Worm (Caenorhabditis elegans): ENCODE measurements around the gene enu-3.2.

DNA sequence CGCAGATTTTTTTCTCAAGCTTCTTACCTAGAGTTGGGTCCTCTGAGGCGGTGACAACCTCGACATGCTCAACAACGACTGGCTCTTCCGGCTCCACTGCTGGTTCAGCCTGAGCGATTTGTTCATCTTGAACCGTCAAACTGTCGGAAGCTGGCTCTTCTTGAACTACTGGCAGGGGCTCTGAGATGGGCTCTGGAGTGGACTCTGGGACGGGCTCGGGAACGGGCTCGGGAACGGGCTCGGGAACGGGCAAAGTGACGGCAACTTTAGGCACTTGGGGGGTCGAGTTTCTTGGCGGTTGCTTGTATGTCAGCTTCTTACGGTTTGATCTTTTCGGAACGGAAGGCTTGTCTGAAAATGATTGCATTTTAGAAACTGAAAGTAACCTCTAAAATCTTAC, 22.2 kb downstream of the enu-3.2 start:
- TF ChIP-seq flt-1 (GFP tag; IDR thresholded peaks at IDR 0.05), result no peak
- no peak for TF ChIP-seq ref-1 (GFP tag; conservative IDR thresholded peaks at IDR 0.05)
- no peak for TF ChIP-seq cog-1 (tag; optimal IDR thresholded peaks at IDR 0.05)
- no peak for TF ChIP-seq klf-2 (GFP tag; conservative IDR thresholded peaks at IDR 0.05)
- TF ChIP-seq ztf-23 (GFP tag; IDR thresholded peaks at IDR 0.05), result no peak
- TF ChIP-seq tab-1 (GFP tag; IDR thresholded peaks at IDR 0.05), result no peak
- no peak for TF ChIP-seq ztf-29 (GFP tag; IDR thresholded peaks at IDR 0.05)
- no peak for TF ChIP-seq med-1 (GFP tag; optimal IDR thresholded peaks at IDR 0.05; ENCODE audit: insufficient read depth)

Data from whole organism, midembryonic.